Worm (Caenorhabditis elegans) whole organism, L3 larva: Measurements from ENCODE around the gene C34C12.8.

Experiments used
- daf-12 ChIP-seq: fragments of 150-350 bp; optimal IDR thresholded peaks from 2 replicates; lab custom pipeline; 2014; ENCODE audit warnings: missing biosample characterization, missing genetic modification reagents, missing genetic modification characterization
- mml-1 ChIP-seq: fragments of 150-350 bp; sonication (generic microtip); optimal IDR thresholded peaks from 3 replicates; lab custom pipeline; 2014; ENCODE audit warnings: missing biosample characterization, missing genetic modification characterization

ce11 chrIII:3493138-3493537, 32.9 kb downstream of the C34C12.8 start, which contains the start of gene gly-14:
- no peak for TF ChIP-seq daf-12 (tag; lab: Kevin White, UChicago)
- no peak for TF ChIP-seq mml-1 (tag; lab: Kevin White, UChicago)
